Worm (Caenorhabditis elegans) whole organism, L1 larva: Measurements from ENCODE around the gene cgt-3.

Experiments
- C04F5.9 ChIP-seq: sonication (generic microtip); optimal IDR thresholded peaks from 2 replicates; lab custom pipeline; 2016; ENCODE audit warnings: missing genetic modification characterization, missing compliant biosample characterization
- C16A3.4 ChIP-seq: fragments of 150-350 bp; optimal IDR thresholded peaks from 2 replicates; lab custom pipeline; 2014; ENCODE audit warnings: missing biosample characterization, missing genetic modification characterization
- C34B4.2 ChIP-seq: sonication (generic microtip); optimal IDR thresholded peaks from 2 replicates; lab custom pipeline; 2017; ENCODE audit warnings: mild to moderate bottlenecking, missing genetic modification characterization, missing compliant biosample characterization
- F16B12.6 ChIP-seq: fragments of 150-350 bp; optimal IDR thresholded peaks from 2 replicates; lab custom pipeline; 2014; ENCODE audit warnings: missing biosample characterization, missing genetic modification characterization
- aha-1 ChIP-seq: fragments of 150-350 bp; optimal IDR thresholded peaks from 2 replicates; lab custom pipeline; 2014; ENCODE audit warnings: missing biosample characterization, missing genetic modification characterization
- ama-1 ChIP-seq: fragments of 150-350 bp; optimal IDR thresholded peaks from 2 replicates; lab custom pipeline; 2014
- ceh-88 ChIP-seq: fragments of 200-800 bp; sonication (Bioruptor generic); IDR thresholded peaks from 2 replicates; pipeline ENCODE4 v1.3.6; 2022; ENCODE audit warnings: missing genetic modification characterization, missing compliant biosample characterization
- ces-1 ChIP-seq: fragments of 150-350 bp; optimal IDR thresholded peaks from 2 replicates; lab custom pipeline; 2014; ENCODE audit warnings: missing biosample characterization, missing genetic modification reagents, missing genetic modification characterization
- dpl-1 ChIP-seq, 3 experiments: fragments of 150-350 bp in 2 of 3; sonication (generic microtip) in 1 of 3; optimal IDR thresholded peaks; 2 replicates each; lab custom pipeline; 2014 to 2017; ENCODE audit warnings: missing biosample characterization in 3 of 3, missing genetic modification characterization in 3 of 3, missing genetic modification reagents in 3 of 3
- efl-1 ChIP-seq, 4 experiments: fragments of 150-350 bp; optimal IDR thresholded peaks in 3 of 4; peaks in 1 of 4; 1 replicate in 1 of 4; 2 replicates in 3 of 4; lab custom pipeline; 2014; ENCODE audit warnings: missing biosample characterization in 2 of 4, missing genetic modification characterization in 2 of 4, missing genetic modification reagents in 2 of 4
- efl-3 ChIP-seq: fragments of 200-800 bp; sonication (Bioruptor generic); optimal IDR thresholded peaks from 2 replicates; lab custom pipeline; 2018; ENCODE audit warnings: mild to moderate bottlenecking, missing genetic modification characterization, missing compliant biosample characterization
- egl-27 ChIP-seq, 2 experiments: fragments of 150-350 bp in 1 of 2; sonication (generic microtip); optimal IDR thresholded peaks; 3 replicates each; lab custom pipeline; 2017 to 2018; ENCODE audit warnings: missing biosample characterization in 2 of 2, missing genetic modification characterization in 2 of 2, missing genetic modification reagents in 2 of 2
- elt-2 ChIP-seq: sonication (generic microtip); optimal IDR thresholded peaks from 2 replicates; lab custom pipeline; 2016; ENCODE audit warnings: missing genetic modification characterization, mild to moderate bottlenecking, inconsistent platforms, missing compliant biosample characterization, missing genetic modification reagents
- ets-5 ChIP-seq: fragments of 200-800 bp; sonication (Bioruptor generic); IDR thresholded peaks from 2 replicates; pipeline ENCODE4 v1.3.6; 2022; ENCODE audit warnings: missing genetic modification characterization, missing compliant biosample characterization
- fkh-10 ChIP-seq: sonication (generic microtip); optimal IDR thresholded peaks from 2 replicates; lab custom pipeline; 2017; ENCODE audit warnings: missing biosample characterization, missing genetic modification reagents, missing genetic modification characterization
- fos-1 ChIP-seq: fragments of 150-350 bp; optimal IDR thresholded peaks from 2 replicates; lab custom pipeline; 2014; ENCODE audit warnings: missing biosample characterization, missing genetic modification characterization
- grh-1 ChIP-seq: fragments of 200-800 bp; sonication (Bioruptor generic); IDR thresholded peaks from 2 replicates; pipeline ENCODE4 v1.3.6; 2022; ENCODE audit warnings: missing genetic modification reagents, missing genetic modification characterization, missing compliant biosample characterization
- irx-1 ChIP-seq: sonication (generic microtip); optimal IDR thresholded peaks from 2 replicates; lab custom pipeline; 2016; ENCODE audit warnings: missing genetic modification characterization, missing compliant biosample characterization
- isw-1 ChIP-seq: fragments of 200-800 bp; sonication (Bioruptor generic); IDR thresholded peaks from 2 replicates; pipeline ENCODE4 v1.3.6; 2022; ENCODE audit warnings: missing genetic modification characterization, missing compliant biosample characterization
- jun-1 ChIP-seq: fragments of 150-350 bp; optimal IDR thresholded peaks from 2 replicates; lab custom pipeline; 2014; ENCODE audit warnings: missing biosample characterization, missing genetic modification reagents, missing genetic modification characterization
- lin-14 ChIP-seq: fragments of 200-800 bp; sonication (Bioruptor generic); optimal IDR thresholded peaks from 2 replicates; lab custom pipeline; 2018; ENCODE audit warnings: mild to moderate bottlenecking, missing genetic modification characterization, moderate library complexity, missing compliant biosample characterization
- lin-35 ChIP-seq, 2 experiments: fragments of 150-350 bp; optimal IDR thresholded peaks; 2 replicates each; lab custom pipeline; 2014; ENCODE audit warnings: missing biosample characterization in 2 of 2, missing genetic modification characterization in 2 of 2, missing genetic modification reagents in 2 of 2
- lin-39 ChIP-seq: fragments of 150-350 bp; optimal IDR thresholded peaks from 2 replicates; lab custom pipeline; 2014; ENCODE audit warnings: missing biosample characterization, missing genetic modification reagents, missing genetic modification characterization
- lir-3 ChIP-seq: sonication (generic microtip); optimal IDR thresholded peaks from 2 replicates; lab custom pipeline; 2016; ENCODE audit warnings: mild to moderate bottlenecking, missing genetic modification characterization, moderate library complexity, missing compliant biosample characterization; ENCODE audit not compliant: poor library complexity
- mab-9 ChIP-seq: fragments of 200-800 bp; sonication (Bioruptor generic); IDR thresholded peaks from 2 replicates; pipeline ENCODE4 v1.3.6; 2022; ENCODE audit warnings: missing genetic modification reagents, missing genetic modification characterization, missing compliant biosample characterization
- mef-2 ChIP-seq: fragments of 150-350 bp; optimal IDR thresholded peaks from 2 replicates; lab custom pipeline; 2014; ENCODE audit warnings: missing biosample characterization, missing genetic modification characterization
- nhr-12 ChIP-seq: sonication (generic microtip); optimal IDR thresholded peaks from 2 replicates; lab custom pipeline; 2017; ENCODE audit warnings: missing biosample characterization, missing genetic modification characterization
- nhr-237 ChIP-seq: fragments of 150-350 bp; optimal IDR thresholded peaks from 2 replicates; lab custom pipeline; 2014; ENCODE audit warnings: missing biosample characterization, missing genetic modification characterization
- nhr-28 ChIP-seq: fragments of 150-350 bp; optimal IDR thresholded peaks from 2 replicates; lab custom pipeline; 2014; ENCODE audit warnings: missing biosample characterization, missing genetic modification characterization
- nhr-71 ChIP-seq: sonication (generic microtip); optimal IDR thresholded peaks from 2 replicates; lab custom pipeline; 2016; ENCODE audit warnings: mild to moderate bottlenecking, missing genetic modification characterization, moderate library complexity, missing compliant biosample characterization
- nhr-76 ChIP-seq: sonication (generic microtip); optimal IDR thresholded peaks from 2 replicates; lab custom pipeline; 2017; ENCODE audit warnings: missing biosample characterization, missing genetic modification characterization
- nhr-90 ChIP-seq: sonication (generic microtip); optimal IDR thresholded peaks from 2 replicates; lab custom pipeline; 2016; ENCODE audit warnings: mild to moderate bottlenecking, missing genetic modification characterization, missing compliant biosample characterization; ENCODE audit not compliant: poor library complexity
- pag-3 ChIP-seq: sonication (generic microtip); optimal IDR thresholded peaks from 2 replicates; lab custom pipeline; 2017; ENCODE audit warnings: missing genetic modification characterization, mild to moderate bottlenecking, missing compliant biosample characterization, antibody characterized with exemption, borderline replicate concordance; ENCODE audit not compliant: insufficient read depth
- pqm-1 ChIP-seq: sonication (generic microtip); optimal IDR thresholded peaks from 3 replicates; lab custom pipeline; 2017; ENCODE audit warnings: missing biosample characterization, missing genetic modification characterization
- rnt-1 ChIP-seq: sonication (generic microtip); optimal IDR thresholded peaks from 2 replicates; lab custom pipeline; 2016; ENCODE audit warnings: mild to moderate bottlenecking, missing genetic modification characterization, moderate library complexity, missing compliant biosample characterization
- snu-23 ChIP-seq: sonication (generic microtip); optimal IDR thresholded peaks from 2 replicates; lab custom pipeline; 2016; ENCODE audit warnings: missing genetic modification characterization, missing compliant biosample characterization
- sox-4 ChIP-seq: sonication (generic microtip); optimal IDR thresholded peaks from 2 replicates; lab custom pipeline; 2016; ENCODE audit warnings: missing genetic modification characterization, missing compliant biosample characterization
- sup-37 ChIP-seq: fragments of 200-800 bp; sonication (Bioruptor generic); optimal IDR thresholded peaks from 2 replicates; lab custom pipeline; 2018; ENCODE audit warnings: mild to moderate bottlenecking, missing genetic modification characterization, missing compliant biosample characterization
- swsn-7 ChIP-seq: sonication (generic microtip); optimal IDR thresholded peaks from 2 replicates; lab custom pipeline; 2016; ENCODE audit warnings: missing genetic modification characterization, missing compliant biosample characterization
- tbx-2 ChIP-seq: sonication (generic microtip); optimal IDR thresholded peaks from 2 replicates; lab custom pipeline; 2016; ENCODE audit warnings: missing genetic modification characterization, missing compliant biosample characterization
- tlp-1 ChIP-seq: fragments of 150-350 bp; optimal IDR thresholded peaks from 2 replicates; lab custom pipeline; 2014; ENCODE audit warnings: missing biosample characterization, missing genetic modification characterization
- unc-30 ChIP-seq: sonication (generic microtip); optimal IDR thresholded peaks from 2 replicates; lab custom pipeline; 2017; ENCODE audit warnings: missing biosample characterization, missing genetic modification characterization
- unc-62 ChIP-seq: fragments of 150-350 bp; optimal IDR thresholded peaks from 2 replicates; lab custom pipeline; 2014; ENCODE audit warnings: missing biosample characterization, missing genetic modification reagents, missing genetic modification characterization
- unc-86 ChIP-seq: sonication (generic microtip); optimal IDR thresholded peaks from 2 replicates; lab custom pipeline; 2016; ENCODE audit warnings: missing genetic modification characterization, missing compliant biosample characterization
- unc-98 ChIP-seq: fragments of 200-800 bp; sonication (Bioruptor generic); IDR thresholded peaks from 2 replicates; pipeline ENCODE4 v1.3.6; 2022; ENCODE audit warnings: missing genetic modification characterization, missing compliant biosample characterization
- vab-15 ChIP-seq: sonication (generic microtip); optimal IDR thresholded peaks from 2 replicates; lab custom pipeline; 2017; ENCODE audit warnings: missing genotype, mild to moderate bottlenecking, missing genetic modification characterization, missing compliant biosample characterization
- xbp-1 ChIP-seq: sonication (generic microtip); optimal IDR thresholded peaks from 2 replicates; lab custom pipeline; 2016; ENCODE audit warnings: missing genetic modification characterization, missing compliant biosample characterization
- zag-1 ChIP-seq: fragments of 150-350 bp; optimal IDR thresholded peaks from 2 replicates; lab custom pipeline; 2014; ENCODE audit warnings: missing biosample characterization, missing genetic modification characterization
- zip-4 ChIP-seq: fragments of 200-800 bp; sonication (Bioruptor generic); optimal IDR thresholded peaks from 2 replicates; lab custom pipeline; 2018; ENCODE audit warnings: mild to moderate bottlenecking, missing genetic modification characterization, moderate library complexity, missing compliant biosample characterization
- ztf-11 ChIP-seq, 2 experiments: sonication (generic microtip); optimal IDR thresholded peaks; 2 replicates each; lab custom pipeline; 2016 to 2017; ENCODE audit warnings: missing genetic modification characterization in 2 of 2, missing biosample characterization in 1 of 2, missing compliant biosample characterization in 1 of 2

Gene cgt-3

DNA sequence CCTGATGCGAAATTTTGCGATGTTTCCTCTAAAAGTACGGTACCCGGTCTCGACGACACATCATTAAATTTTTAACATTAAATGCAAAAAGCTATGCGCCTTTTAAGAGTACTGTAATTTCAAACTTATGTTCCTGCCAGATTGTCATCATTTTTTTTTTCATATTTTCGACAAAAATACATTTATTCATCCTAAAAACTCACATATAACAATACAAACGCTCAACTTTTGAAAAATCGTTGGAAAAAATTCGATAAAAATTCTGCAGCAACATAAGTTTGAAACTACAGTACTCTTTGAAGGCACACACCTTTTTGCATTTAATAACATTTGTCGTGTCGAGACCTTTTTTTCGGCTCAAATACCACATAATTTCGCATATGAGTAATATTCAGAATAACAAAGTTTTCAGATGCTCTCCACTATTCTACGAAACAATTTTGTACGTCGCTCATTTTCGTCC, 5.9 kb downstream of the cgt-3 start, which contains the start of gene frh-1:
Gene frh-1 (plus strand): TSS at position 413 of the 463 bp plus-strand sequence.
- no peak for TF ChIP-seq pag-3 (tag; lab: Kevin White, UChicago)
- TF ChIP-seq aha-1: no peak
- TF ChIP-seq snu-23 (GFP tag; lab: Kevin White, UChicago): no peak
- TF ChIP-seq egl-27 (tag; optimal IDR thresholded peaks at IDR 0.05; lab: Kevin White, UChicago): no peak
- TF ChIP-seq sup-37: no peak
- TF ChIP-seq C34B4.2 (tag; lab: Kevin White, UChicago): no peak

DNA sequence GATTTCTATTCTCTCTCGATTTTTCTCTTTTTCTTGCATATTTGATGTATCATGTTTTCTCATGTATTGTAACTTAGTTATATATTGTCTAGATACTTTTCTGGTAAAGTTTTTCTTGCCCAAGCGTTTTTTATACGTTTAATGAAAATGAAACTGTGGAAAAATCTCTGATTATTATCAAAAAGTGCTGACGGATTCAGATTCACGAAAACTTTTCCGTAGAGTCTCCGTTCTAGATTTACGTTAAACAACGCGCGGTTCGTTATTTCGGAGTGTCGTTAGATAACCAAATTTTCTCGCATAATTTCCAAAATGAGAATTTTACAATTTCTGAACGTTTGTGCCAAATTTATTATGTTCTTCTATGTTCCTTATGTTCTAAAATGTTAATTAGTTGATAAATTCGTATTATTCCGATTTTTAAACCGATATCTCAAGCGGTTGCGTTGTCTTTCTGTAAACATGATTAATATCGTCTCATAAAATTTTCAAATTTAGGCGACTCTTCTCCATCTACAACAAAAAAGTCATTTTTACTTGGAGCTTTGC, 7.1 kb downstream of the cgt-3 start, which contains the start of gene ptp-2:
Gene ptp-2 (plus strand): TSS at position 499 of the 549 bp plus-strand sequence.
- TF ChIP-seq xbp-1 (peak; percentile 22), lir-3 (tag; lab: Kevin White, UChicago) (peak; percentile 38), unc-98 (GFP tag; lab: Robert Waterston, UW) (no peak), fos-1 (tag; lab: Kevin White, UChicago) (no peak), fkh-10 (no peak), dpl-1 (GFP tag; optimal IDR thresholded peaks at IDR 0.05; lab: Kevin White, UChicago) (peak; percentile 16 to 62 (median 41)), ama-1 (lab: Kevin White, UChicago) (no peak), nhr-71 (tag; lab: Kevin White, UChicago) (peak; percentile 65), lin-35 (GFP tag; optimal IDR thresholded peaks at IDR 0.05; lab: Kevin White, UChicago) (peak; percentile 27 to 57), nhr-12 (tag; lab: Kevin White, UChicago) (no peak), unc-62 (GFP tag; lab: Kevin White, UChicago) (no peak), lin-14 (GFP tag; lab: Kevin White, UChicago) (peak; percentile 57), elt-2 (tag; lab: Kevin White, UChicago) (no peak), zag-1 (tag; lab: Kevin White, UChicago) (no peak), F16B12.6 (tag; lab: Kevin White, UChicago) (no peak), rnt-1 (tag; lab: Kevin White, UChicago) (peak; percentile 44), efl-3 (no peak), C16A3.4 (tag; lab: Kevin White, UChicago) (peak; percentile 30), lin-39 (tag; lab: Kevin White, UChicago) (no peak), nhr-28 (tag; lab: Kevin White, UChicago) (no peak), sox-4 (tag; lab: Kevin White, UChicago) (no peak), nhr-90 (tag; lab: Kevin White, UChicago) (no peak), grh-1 (GFP tag; lab: Robert Waterston, UW) (no peak), ztf-11 (tag; optimal IDR thresholded peaks at IDR 0.05; lab: Kevin White, UChicago) (no peak), unc-30 (tag; lab: Kevin White, UChicago) (no peak), mef-2 (tag; lab: Kevin White, UChicago) (no peak), unc-86 (tag; lab: Kevin White, UChicago) (no peak), mab-9 (GFP tag; lab: Robert Waterston, UW) (no peak), isw-1 (no peak), C04F5.9 (tag; lab: Kevin White, UChicago) (no peak), nhr-76 (no peak), efl-1 (optimal IDR thresholded peaks at IDR 0.05; lab: Kevin White, UChicago) (peak; percentile 47 to 58), efl-1 (GFP tag; optimal IDR thresholded peaks at IDR 0.05 in 1 of 2; lab: Kevin White, UChicago) (peak; percentile 48 to 92), ets-5 (GFP tag; lab: Robert Waterston, UW) (no peak), swsn-7 (tag; lab: Kevin White, UChicago) (peak; percentile 36), tbx-2 (tag; lab: Kevin White, UChicago) (peak; percentile 10), irx-1 (tag; lab: Kevin White, UChicago) (peak; percentile 34), ceh-88 (GFP tag; lab: Robert Waterston, UW) (no peak), sup-37 (no peak), tlp-1 (tag; lab: Kevin White, UChicago) (no peak), nhr-237 (no peak), ces-1 (GFP tag; lab: Kevin White, UChicago) (no peak), vab-15 (tag; lab: Kevin White, UChicago) (no peak), zip-4 (GFP tag; lab: Kevin White, UChicago) (no peak), aha-1 (no peak), pqm-1 (tag; lab: Kevin White, UChicago) (no peak), jun-1 (no peak)
